Worm (Caenorhabditis elegans) whole organism, L1 larva: ENCODE results near the gene K08E5.5.

Source experiments
- egl-27 ChIP-seq, 2 experiments: fragments of 150-350 bp in 1 of 2; sonication (generic microtip); optimal IDR thresholded peaks; 3 replicates each; lab custom pipeline; 2017 to 2018; ENCODE audit warnings: missing biosample characterization in 2 of 2, missing genetic modification characterization in 2 of 2, missing genetic modification reagents in 2 of 2
- skn-1 ChIP-seq: fragments of 150-350 bp; optimal IDR thresholded peaks from 2 replicates; lab custom pipeline; 2014; ENCODE audit warnings: missing biosample characterization, missing genetic modification characterization
- sox-4 ChIP-seq: sonication (generic microtip); optimal IDR thresholded peaks from 2 replicates; lab custom pipeline; 2016; ENCODE audit warnings: missing genetic modification characterization, missing compliant biosample characterization

- no peak for TF ChIP-seq egl-27 (tag; optimal IDR thresholded peaks at IDR 0.05; lab: Kevin White, UChicago)
- no peak for TF ChIP-seq skn-1 (tag; lab: Kevin White, UChicago)
- TF ChIP-seq sox-4 (tag; lab: Kevin White, UChicago): no peak
These were observed 19.2 kb upstream of the K08E5.5 start for ce11 chrIII:10179444-10179843.
